Fruit fly (Drosophila melanogaster) whole organism, embryonic: ENCODE data around the gene CG15530.

Source experiments
- ATbp ChIP-seq: fragments of 200-800 bp; sonication (Bioruptor generic); optimal IDR thresholded peaks from 2 replicates; lab custom pipeline; 2017; ENCODE audit warnings: missing biosample characterization, mild to moderate bottlenecking, missing genetic modification characterization, missing genetic modification reagents
- Abd-B ChIP-seq: fragments of 200-800 bp; sonication (Bioruptor generic); optimal IDR thresholded peaks from 2 replicates; lab custom pipeline; 2018; ENCODE audit warnings: missing biosample characterization, mild to moderate bottlenecking, missing genetic modification characterization, moderate library complexity
- B-H2 ChIP-seq: fragments of 200-800 bp; sonication (Bioruptor generic); optimal IDR thresholded peaks from 2 replicates; lab custom pipeline; 2018; ENCODE audit warnings: missing biosample characterization, mild to moderate bottlenecking, missing genetic modification characterization
- CG1024 ChIP-seq: fragments of 200-800 bp; sonication (Bioruptor generic); IDR thresholded peaks from 2 replicates; pipeline ENCODE4 v1.3.6; 2022; ENCODE audit warnings: missing biosample characterization, missing genetic modification characterization
- CG10654 ChIP-seq: fragments of 200-800 bp; sonication (Bioruptor generic); optimal IDR thresholded peaks from 2 replicates; lab custom pipeline; 2016; ENCODE audit warnings: missing biosample characterization, missing genetic modification characterization
- CG10979 ChIP-seq: fragments of 200-800 bp; sonication (Bioruptor generic); optimal IDR thresholded peaks from 2 replicates; lab custom pipeline; 2018; ENCODE audit warnings: missing biosample characterization, mild to moderate bottlenecking, missing genetic modification characterization, moderate library complexity
- CG13123 ChIP-seq: fragments of 200-800 bp; sonication (Bioruptor generic); optimal IDR thresholded peaks from 2 replicates; lab custom pipeline; 2016; ENCODE audit warnings: missing biosample characterization, missing genetic modification characterization
- CG13624 ChIP-seq: fragments of 200-800 bp; sonication (Bioruptor generic); optimal IDR thresholded peaks from 2 replicates; lab custom pipeline; 2016; ENCODE audit warnings: missing biosample characterization, missing genetic modification characterization
- CG14441 ChIP-seq: fragments of 200-800 bp; sonication (Bioruptor generic); IDR thresholded peaks from 2 replicates; pipeline ENCODE4 v1.3.6; 2022; ENCODE audit warnings: missing biosample characterization, missing genetic modification characterization
- CG17186 ChIP-seq: fragments of 200-800 bp; sonication (Bioruptor generic); optimal IDR thresholded peaks from 3 replicates; lab custom pipeline; 2017; ENCODE audit warnings: missing biosample characterization, missing genetic modification reagents, missing genetic modification characterization
- CG17568 ChIP-seq: fragments of 200-800 bp; sonication (Bioruptor generic); optimal IDR thresholded peaks from 2 replicates; lab custom pipeline; 2018; ENCODE audit warnings: missing biosample characterization, mild to moderate bottlenecking, missing genetic modification characterization, moderate library complexity
- CG17802 ChIP-seq: fragments of 200-800 bp; sonication (Bioruptor generic); optimal IDR thresholded peaks from 2 replicates; lab custom pipeline; 2018; ENCODE audit warnings: missing biosample characterization, mild to moderate bottlenecking, missing genetic modification characterization, moderate library complexity
- CG2202 ChIP-seq: fragments of 200-800 bp; sonication (Bioruptor generic); optimal IDR thresholded peaks from 2 replicates; lab custom pipeline; 2018; ENCODE audit warnings: missing biosample characterization, mild to moderate bottlenecking, missing genetic modification characterization
- CG2875 ChIP-seq: fragments of 200-800 bp; sonication (Bioruptor generic); optimal IDR thresholded peaks from 2 replicates; lab custom pipeline; 2017; ENCODE audit warnings: missing biosample characterization, mild to moderate bottlenecking, missing genetic modification characterization, missing genetic modification reagents
- CG34422 ChIP-seq: fragments of 200-800 bp; sonication (Bioruptor generic); IDR thresholded peaks from 3 replicates; pipeline ENCODE4 v1.3.6; 2022; ENCODE audit warnings: missing biosample characterization, missing genetic modification characterization
- CG4404 ChIP-seq: fragments of 200-800 bp; sonication (Bioruptor generic); IDR thresholded peaks from 2 replicates; pipeline ENCODE4 v1.3.6; 2022; ENCODE audit warnings: missing biosample characterization, missing genetic modification characterization
- CG4820 ChIP-seq: fragments of 200-800 bp; sonication (Bioruptor generic); optimal IDR thresholded peaks from 3 replicates; lab custom pipeline; 2016; ENCODE audit warnings: missing biosample characterization, missing genetic modification characterization
- CG5953 ChIP-seq: fragments of 200-800 bp; sonication (Bioruptor generic); IDR thresholded peaks from 2 replicates; pipeline ENCODE4 v1.3.6; 2022; ENCODE audit warnings: missing biosample characterization, missing genetic modification characterization
- CG6854 ChIP-seq: fragments of 200-800 bp; sonication (Bioruptor generic); optimal IDR thresholded peaks from 3 replicates; lab custom pipeline; 2017; ENCODE audit warnings: missing biosample characterization, mild to moderate bottlenecking, missing genetic modification characterization
- CG7357 ChIP-seq: fragments of 200-800 bp; sonication (Bioruptor generic); IDR thresholded peaks from 3 replicates; pipeline ENCODE4 v1.3.6; 2022; ENCODE audit warnings: missing biosample characterization, missing genetic modification characterization
- CG7372 ChIP-seq: fragments of 200-800 bp; sonication (Bioruptor generic); IDR thresholded peaks from 2 replicates; pipeline ENCODE4 v1.3.6; 2022; ENCODE audit warnings: missing biosample characterization, missing genetic modification characterization
- CG7745 ChIP-seq: fragments of 200-800 bp; sonication (Bioruptor generic); optimal IDR thresholded peaks from 2 replicates; lab custom pipeline; 2018; ENCODE audit warnings: missing biosample characterization, mild to moderate bottlenecking, missing genetic modification characterization, moderate library complexity
- CG7928 ChIP-seq: fragments of 200-800 bp; sonication (Bioruptor generic); optimal IDR thresholded peaks from 2 replicates; lab custom pipeline; 2017; ENCODE audit warnings: missing biosample characterization, mild to moderate bottlenecking, missing genetic modification characterization
- CG8281 ChIP-seq: fragments of 200-800 bp; sonication (Bioruptor generic); optimal IDR thresholded peaks from 2 replicates; lab custom pipeline; 2018; ENCODE audit warnings: missing biosample characterization, mild to moderate bottlenecking, missing genetic modification characterization, moderate library complexity
- CG9437 ChIP-seq: fragments of 200-800 bp; sonication (Bioruptor generic); optimal IDR thresholded peaks from 2 replicates; lab custom pipeline; 2018; ENCODE audit warnings: missing biosample characterization, mild to moderate bottlenecking, missing genetic modification characterization
- CG9876 ChIP-seq: fragments of 200-800 bp; sonication (Bioruptor generic); optimal IDR thresholded peaks from 2 replicates; lab custom pipeline; 2016; ENCODE audit warnings: missing biosample characterization, missing genetic modification characterization
- CTCF ChIP-seq: fragments of 200-800 bp; sonication (Bioruptor generic); optimal IDR thresholded peaks from 2 replicates; lab custom pipeline; 2017; ENCODE audit warnings: missing biosample characterization, mild to moderate bottlenecking, missing genetic modification characterization, moderate library complexity
- Chrac-16 ChIP-seq: fragments of 200-800 bp; sonication (Bioruptor generic); optimal IDR thresholded peaks from 3 replicates; lab custom pipeline; 2016; ENCODE audit warnings: missing biosample characterization, missing genetic modification characterization
- CkIIα-i1 ChIP-seq: fragments of 200-800 bp; sonication (Bioruptor generic); IDR thresholded peaks from 2 replicates; pipeline ENCODE4 v1.3.6; 2022; ENCODE audit warnings: missing biosample characterization, missing genetic modification characterization
- CoRest ChIP-seq: fragments of 200-800 bp; sonication (Bioruptor generic); optimal IDR thresholded peaks from 3 replicates; lab custom pipeline; 2018; ENCODE audit warnings: missing biosample characterization, mild to moderate bottlenecking, missing genetic modification characterization, moderate library complexity
- Doc2 ChIP-seq: fragments of 200-800 bp; sonication (Bioruptor generic); IDR thresholded peaks from 2 replicates; pipeline ENCODE4 v1.3.6; 2022; ENCODE audit warnings: missing biosample characterization, missing genetic modification characterization
- HLHmδ ChIP-seq: fragments of 200-800 bp; sonication (Bioruptor generic); optimal IDR thresholded peaks from 2 replicates; lab custom pipeline; 2018; ENCODE audit warnings: missing biosample characterization, mild to moderate bottlenecking, missing genetic modification characterization, moderate library complexity
- Mes4 ChIP-seq: fragments of 200-800 bp; sonication (Bioruptor generic); optimal IDR thresholded peaks from 2 replicates; lab custom pipeline; 2016; ENCODE audit warnings: missing biosample characterization, missing genetic modification characterization
- NC2β ChIP-seq: fragments of 200-800 bp; sonication (Bioruptor generic); optimal IDR thresholded peaks from 2 replicates; lab custom pipeline; 2016; ENCODE audit warnings: missing biosample characterization, missing genetic modification characterization
- PHDP ChIP-seq: fragments of 200-800 bp; sonication (Bioruptor generic); optimal IDR thresholded peaks from 3 replicates; lab custom pipeline; 2018; ENCODE audit warnings: missing biosample characterization, mild to moderate bottlenecking, missing genetic modification characterization, moderate library complexity
- Pdp1 ChIP-seq, 2 experiments: fragments of 200-800 bp; sonication (Bioruptor generic); optimal IDR thresholded peaks; 3 replicates each; lab custom pipeline; 2016; ENCODE audit warnings: missing biosample characterization in 2 of 2, missing genetic modification characterization in 2 of 2, mild to moderate bottlenecking in 1 of 2, moderate library complexity in 1 of 2
- Sox100B ChIP-seq: fragments of 200-800 bp; sonication (Bioruptor generic); optimal IDR thresholded peaks from 3 replicates; lab custom pipeline; 2018; ENCODE audit warnings: missing biosample characterization, mild to moderate bottlenecking, missing genetic modification characterization
- ap ChIP-seq: fragments of 200-800 bp; sonication (Bioruptor generic); IDR thresholded peaks from 2 replicates; pipeline ENCODE4 v1.3.6; 2022; ENCODE audit warnings: missing biosample characterization, missing genetic modification characterization
- bcd ChIP-seq: fragments of 200-800 bp; sonication (Bioruptor generic); optimal IDR thresholded peaks from 2 replicates; lab custom pipeline; 2017; ENCODE audit warnings: missing biosample characterization, mild to moderate bottlenecking, missing genetic modification characterization
- cas ChIP-seq: fragments of 200-800 bp; sonication (Bioruptor generic); IDR thresholded peaks from 2 replicates; pipeline ENCODE4 v1.3.6; 2022; ENCODE audit warnings: missing biosample characterization, missing genetic modification characterization
- chif ChIP-seq, 2 experiments: fragments of 200-800 bp; sonication (Bioruptor generic); optimal IDR thresholded peaks; 3 replicates each; lab custom pipeline; 2016; ENCODE audit warnings: missing biosample characterization in 2 of 2, missing genetic modification characterization in 2 of 2
- ci ChIP-seq: fragments of 200-800 bp; sonication (Bioruptor generic); IDR thresholded peaks from 3 replicates; pipeline ENCODE4 v1.3.6; 2022; ENCODE audit warnings: missing biosample characterization, missing genetic modification characterization
- dati ChIP-seq: fragments of 200-800 bp; sonication (Bioruptor generic); IDR thresholded peaks from 2 replicates; pipeline ENCODE4 v1.3.6; 2022; ENCODE audit warnings: missing biosample characterization, missing genetic modification characterization
- gro ChIP-seq: fragments of 200-800 bp; sonication (Bioruptor generic); optimal IDR thresholded peaks from 2 replicates; lab custom pipeline; 2016; ENCODE audit warnings: missing biosample characterization, missing genetic modification characterization
- hbn ChIP-seq: fragments of 200-800 bp; sonication (Bioruptor generic); IDR thresholded peaks from 2 replicates; pipeline ENCODE4 v1.3.6; 2022; ENCODE audit warnings: missing biosample characterization, missing genetic modification characterization; ENCODE audit not compliant: partially characterized antibody
- jing ChIP-seq: fragments of 200-800 bp; sonication (Bioruptor generic); optimal IDR thresholded peaks from 2 replicates; lab custom pipeline; 2018; ENCODE audit warnings: missing biosample characterization, mild to moderate bottlenecking, missing genetic modification characterization
- jumu ChIP-seq: fragments of 200-800 bp; sonication (Bioruptor generic); optimal IDR thresholded peaks from 3 replicates; lab custom pipeline; 2016; ENCODE audit warnings: missing biosample characterization, missing genetic modification characterization
- oc ChIP-seq: fragments of 200-800 bp; sonication (Bioruptor generic); optimal IDR thresholded peaks from 2 replicates; lab custom pipeline; 2018; ENCODE audit warnings: missing biosample characterization, mild to moderate bottlenecking, missing genetic modification characterization, moderate library complexity
- sisA ChIP-seq: fragments of 200-800 bp; sonication (Bioruptor generic); IDR thresholded peaks from 2 replicates; pipeline ENCODE4 v1.3.6; 2022; ENCODE audit warnings: missing biosample characterization, missing genetic modification characterization
- sna ChIP-seq: fragments of 200-800 bp; sonication (Bioruptor generic); IDR thresholded peaks from 2 replicates; pipeline ENCODE4 v1.3.6; 2022; ENCODE audit warnings: missing biosample characterization, missing genetic modification characterization; ENCODE audit not compliant: partially characterized antibody
- vfl ChIP-seq: fragments of 200-800 bp; sonication (Bioruptor generic); optimal IDR thresholded peaks from 2 replicates; lab custom pipeline; 2016; ENCODE audit warnings: missing biosample characterization, missing genetic modification characterization
- zfh1 ChIP-seq: fragments of 200-800 bp; sonication (Bioruptor generic); IDR thresholded peaks from 3 replicates; pipeline ENCODE4 v1.3.6; 2022; ENCODE audit warnings: missing biosample characterization, missing genetic modification characterization

Gene CG15530

DNA sequence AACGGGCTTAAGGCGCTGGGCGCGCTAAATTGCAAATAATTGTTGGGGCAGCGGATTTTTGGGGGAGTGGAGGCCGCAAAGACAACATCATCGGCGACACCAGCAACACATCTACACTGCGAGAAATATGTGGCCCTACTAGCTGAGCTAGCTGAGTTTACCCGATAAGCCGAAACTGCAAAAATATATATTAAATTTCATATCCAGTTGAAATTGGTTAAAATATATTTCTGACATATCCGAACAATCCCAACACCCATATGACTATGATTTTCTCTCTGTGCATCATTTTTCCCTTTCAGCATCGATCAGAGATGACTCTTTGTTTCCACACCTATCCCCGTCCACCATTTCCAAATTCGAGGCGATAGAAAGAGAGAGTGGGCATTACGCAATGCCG, 12.2 kb downstream of the CG15530 start (continued):
- peak; percentile 73 for TF ChIP-seq CG1024
- TF ChIP-seq gro (GFP tag; lab: Kevin White, UChicago) = no peak
- TF ChIP-seq CG34422 = peak; percentile 82
- peak; percentile 92 for TF ChIP-seq ci (GFP tag; lab: Robert Waterston, UW)
- TF ChIP-seq CG4404 (GFP tag; lab: Robert Waterston, UW) = peak; percentile 28; the same call in 1 of the 2 replicates
- TF ChIP-seq Sox100B (GFP tag; lab: Kevin White, UChicago) = peak; percentile 71
- TF ChIP-seq Pdp1 (GFP tag; optimal IDR thresholded peaks at IDR 0.05; lab: Kevin White, UChicago) = peak; percentile 67 to 68
- TF ChIP-seq hbn = no peak
- peak; percentile 71 for TF ChIP-seq oc (tag; lab: Kevin White, UChicago)
- TF ChIP-seq Chrac-16 (GFP tag; lab: Kevin White, UChicago) = peak; percentile 63
- TF ChIP-seq ap = peak; percentile 76
- peak; percentile 89 for TF ChIP-seq CG14441
- TF ChIP-seq CTCF (GFP tag; lab: Kevin White, UChicago) = peak; percentile 3
- peak; percentile 18 for TF ChIP-seq CG13123 (GFP tag; lab: Kevin White, UChicago)
- TF ChIP-seq NC2β (GFP tag; lab: Kevin White, UChicago) = no peak
- peak; percentile 81 for TF ChIP-seq zfh1 (GFP tag; lab: Robert Waterston, UW)
- 0 out of 2 replicates have a peak, but pooled peaks have one; percentile 13 for TF ChIP-seq CkIIα-i1 (GFP tag; lab: Robert Waterston, UW)
- peak; percentile 74 for TF ChIP-seq CG10979
- TF ChIP-seq HLHmδ (GFP tag; lab: Kevin White, UChicago) = no peak
- TF ChIP-seq chif (GFP tag; optimal IDR thresholded peaks at IDR 0.05; lab: Kevin White, UChicago) = peak; percentile 54 to 70
- TF ChIP-seq jumu = peak; percentile 20
- peak; percentile 44 for TF ChIP-seq Mes4 (GFP tag; lab: Kevin White, UChicago)
- no peak for TF ChIP-seq CG9876
- no peak for TF ChIP-seq CG17186 (GFP tag; lab: Kevin White, UChicago)
- peak; percentile 53 for TF ChIP-seq jing (GFP tag; lab: Kevin White, UChicago)
- TF ChIP-seq CG7928 = no peak
- TF ChIP-seq CG4820 (GFP tag; lab: Kevin White, UChicago) = peak; percentile 77
- TF ChIP-seq PHDP (tag; lab: Kevin White, UChicago) = peak; percentile 68
- no peak for TF ChIP-seq cas
- peak; percentile 33 for TF ChIP-seq CG8281 (tag; lab: Kevin White, UChicago)
- peak; percentile 82 for TF ChIP-seq sisA (GFP tag; lab: Robert Waterston, UW)
- TF ChIP-seq CG6854 (GFP tag; lab: Kevin White, UChicago) = peak; percentile 29
- TF ChIP-seq CG9437 (GFP tag; lab: Kevin White, UChicago) = peak; percentile 56
- TF ChIP-seq Doc2 = peak; percentile 38; the same call in 1 of the 2 replicates
- TF ChIP-seq CG7357 (GFP tag; lab: Robert Waterston, UW) = peak; percentile 64; the same call in 2 of the 3 replicates
- no peak for TF ChIP-seq vfl (GFP tag; lab: Kevin White, UChicago)
- TF ChIP-seq CG17802 (tag; lab: Kevin White, UChicago) = peak; percentile 33
- peak; percentile 72 for TF ChIP-seq Abd-B (GFP tag; lab: Kevin White, UChicago)
- TF ChIP-seq sna (GFP tag; lab: Robert Waterston, UW) = no peak
- peak; percentile 67; the same call in 1 of the 2 replicates for TF ChIP-seq CG5953 (GFP tag; lab: Robert Waterston, UW)
- TF ChIP-seq CG7372 (GFP tag; lab: Robert Waterston, UW) = peak; percentile 78
- TF ChIP-seq dati (GFP tag; lab: Robert Waterston, UW) = no peak
- TF ChIP-seq B-H2 (GFP tag; lab: Kevin White, UChicago) = no peak
- peak; percentile 70 for TF ChIP-seq CoRest
- peak; percentile 52 for TF ChIP-seq CG10654 (GFP tag; lab: Kevin White, UChicago)
- no peak for TF ChIP-seq CG2202 (tag; lab: Kevin White, UChicago)
- TF ChIP-seq bcd (GFP tag; lab: Kevin White, UChicago) = peak; percentile 72
- peak; percentile 65 for TF ChIP-seq CG2875 (GFP tag; lab: Kevin White, UChicago)
- no peak for TF ChIP-seq CG7745 (tag; lab: Kevin White, UChicago)
- peak; percentile 32 for TF ChIP-seq CG13624 (GFP tag; lab: Kevin White, UChicago)
- peak; percentile 85 for TF ChIP-seq ATbp
- TF ChIP-seq CG17568 = peak; percentile 30
